Fruit fly (Drosophila melanogaster): Measurements from ENCODE around the gene CG12104.

The CG12104 gene

dm6 chr3L:1586266-1587054, 16.0 kb downstream of the CG12104 start (continued):
- peak; percentile 78 for TF ChIP-seq lbe (GFP tag; optimal IDR thresholded peaks at IDR 0.05)
- no peak for TF ChIP-seq CG32772 (GFP tag; IDR thresholded peaks at IDR 0.05)
- no peak for TF ChIP-seq CG30431 (GFP tag; optimal IDR thresholded peaks at IDR 0.05)
- TF ChIP-seq kni (GFP tag; optimal IDR thresholded peaks at IDR 0.05): peak; percentile 49
- TF ChIP-seq pnt (GFP tag; optimal IDR thresholded peaks at IDR 0.05): no peak
- no peak for TF ChIP-seq sc (optimal IDR thresholded peaks at IDR 0.05)
- TF ChIP-seq sc (GFP tag; optimal IDR thresholded peaks at IDR 0.05): no peak
- TF ChIP-seq chif (GFP tag; optimal IDR thresholded peaks at IDR 0.05): no peak
- TF ChIP-seq tll (GFP tag; optimal IDR thresholded peaks at IDR 0.05): no peak
- peak; percentile 24; the same call in 1 of the 2 replicates for TF ChIP-seq E2f2 (GFP tag; IDR thresholded peaks at IDR 0.05)
- peak; percentile 20; the same call in 1 of the 2 replicates for TF ChIP-seq inv (GFP tag; IDR thresholded peaks at IDR 0.05; ENCODE audit: partially characterized antibody)
- no peak for TF ChIP-seq Hr3 (GFP tag; optimal IDR thresholded peaks at IDR 0.05)
- no peak for TF ChIP-seq Taf1 (GFP tag; IDR thresholded peaks at IDR 0.05)
- TF ChIP-seq sima (GFP tag; optimal IDR thresholded peaks at IDR 0.05): no peak
- no peak for TF ChIP-seq Oli (tag; optimal IDR thresholded peaks at IDR 0.05)
- no peak for TF ChIP-seq CG17612 (GFP tag; IDR thresholded peaks at IDR 0.05)
- no peak for TF ChIP-seq Hr78 (GFP tag; optimal IDR thresholded peaks at IDR 0.05)
- no peak for TF ChIP-seq ac (GFP tag; optimal IDR thresholded peaks at IDR 0.05)
- no peak for TF ChIP-seq sens-2 (GFP tag; IDR thresholded peaks at IDR 0.05)
- TF ChIP-seq HLH54F (GFP tag; optimal IDR thresholded peaks at IDR 0.05): no peak
- no peak for TF ChIP-seq zen (tag; optimal IDR thresholded peaks at IDR 0.05)
- TF ChIP-seq CG2678 (tag; optimal IDR thresholded peaks at IDR 0.05): peak; percentile 24
- TF ChIP-seq CG6765 (GFP tag; optimal IDR thresholded peaks at IDR 0.05): peak; percentile 60
- TF ChIP-seq CG3281 (GFP tag; optimal IDR thresholded peaks at IDR 0.05): peak; percentile 4
- peak; percentile 67 for TF ChIP-seq bbx (GFP tag; IDR thresholded peaks at IDR 0.05; ENCODE audit: partially characterized antibody)
- TF ChIP-seq pzg (GFP tag; optimal IDR thresholded peaks at IDR 0.05): no peak
- TF ChIP-seq gcm2 (GFP tag; optimal IDR thresholded peaks at IDR 0.05): no peak
- TF ChIP-seq Jarid2 (GFP tag; optimal IDR thresholded peaks at IDR 0.05): peak; percentile 98
- TF ChIP-seq CG31388 (GFP tag; optimal IDR thresholded peaks at IDR 0.05): no peak
- no peak for TF ChIP-seq Atf3 (GFP tag; optimal IDR thresholded peaks at IDR 0.05)
- no peak for TF ChIP-seq CG13775 (GFP tag; optimal IDR thresholded peaks at IDR 0.05)
- no peak for TF ChIP-seq CG12299 (tag; optimal IDR thresholded peaks at IDR 0.05)
- no peak for TF ChIP-seq jigr1 (GFP tag; IDR thresholded peaks at IDR 0.05)
- no peak for TF ChIP-seq CG43689 (GFP tag; IDR thresholded peaks at IDR 0.05)
- TF ChIP-seq insv (GFP tag; optimal IDR thresholded peaks at IDR 0.05): no peak
- no peak for TF ChIP-seq CG16815 (GFP tag; optimal IDR thresholded peaks at IDR 0.05)
- peak; percentile 24; the same call in 1 of the 2 replicates for TF ChIP-seq CG17328 (GFP tag; IDR thresholded peaks at IDR 0.05)
- TF ChIP-seq disco-r (GFP tag; optimal IDR thresholded peaks at IDR 0.05): no peak
- no peak for TF ChIP-seq CkIIα-i1 (GFP tag; IDR thresholded peaks at IDR 0.05)
- peak; percentile 32 for TF ChIP-seq CG18599 (GFP tag; optimal IDR thresholded peaks at IDR 0.05)
- no peak for TF ChIP-seq CG9215 (GFP tag; IDR thresholded peaks at IDR 0.05)
- TF ChIP-seq grn (GFP tag; optimal IDR thresholded peaks at IDR 0.05): no peak
- peak; percentile 48; the same call in 1 of the 2 replicates for TF ChIP-seq tna (GFP tag; IDR thresholded peaks at IDR 0.05; ENCODE audit: partially characterized antibody)
- no peak for TF ChIP-seq da (GFP tag; optimal IDR thresholded peaks at IDR 0.05)
- TF ChIP-seq CG8924 (tag; optimal IDR thresholded peaks at IDR 0.05): no peak
- TF ChIP-seq chm (GFP tag; IDR thresholded peaks at IDR 0.05): peak; percentile 82; the same call in 1 of the 2 replicates
- TF ChIP-seq Asciz (GFP tag; optimal IDR thresholded peaks at IDR 0.05): no peak
- no peak for TF ChIP-seq aop (GFP tag; IDR thresholded peaks at IDR 0.05)
- TF ChIP-seq tap (tag; optimal IDR thresholded peaks at IDR 0.05): no peak
